Worm (Caenorhabditis elegans) whole organism, L2 larva: ENCODE measurements around the gene T02H6.8.

ENCODE experiments used
- C34F6.9 ChIP-seq: fragments of 150-350 bp; optimal IDR thresholded peaks from 2 replicates; lab custom pipeline; 2014; ENCODE audit warnings: missing biosample characterization, missing genetic modification characterization
- R02D3.7 ChIP-seq: fragments of 150-350 bp; optimal IDR thresholded peaks from 2 replicates; lab custom pipeline; 2014; ENCODE audit warnings: missing biosample characterization, missing genetic modification characterization
- ZK546.5 ChIP-seq: sonication (generic microtip); optimal IDR thresholded peaks from 2 replicates; lab custom pipeline; 2017; ENCODE audit warnings: missing biosample characterization, missing genetic modification characterization
- blmp-1 ChIP-seq: sonication (generic microtip); optimal IDR thresholded peaks from 2 replicates; lab custom pipeline; 2017; ENCODE audit warnings: missing genetic modification characterization, mild to moderate bottlenecking, missing compliant biosample characterization, antibody characterized with exemption, moderate library complexity; ENCODE audit not compliant: insufficient read depth
- egl-27 ChIP-seq: sonication (generic microtip); optimal IDR thresholded peaks from 3 replicates; lab custom pipeline; 2017; ENCODE audit warnings: missing biosample characterization, missing genetic modification reagents, missing genetic modification characterization
- fos-1 ChIP-seq: fragments of 150-350 bp; optimal IDR thresholded peaks from 2 replicates; lab custom pipeline; 2014; ENCODE audit warnings: missing biosample characterization, missing genetic modification characterization
- gmeb-1 ChIP-seq: fragments of 150-350 bp; optimal IDR thresholded peaks from 2 replicates; lab custom pipeline; 2014; ENCODE audit warnings: missing biosample characterization, missing genetic modification characterization
- lin-39 ChIP-seq: fragments of 150-350 bp; optimal IDR thresholded peaks from 2 replicates; lab custom pipeline; 2014; ENCODE audit warnings: missing biosample characterization, missing genetic modification reagents, missing genetic modification characterization
- lsy-2 ChIP-seq, 2 experiments: fragments of 150-350 bp in 1 of 2; sonication (generic microtip) in 1 of 2; optimal IDR thresholded peaks; 2 replicates each; lab custom pipeline; 2014 to 2017; ENCODE audit warnings: missing biosample characterization in 2 of 2, missing genetic modification characterization in 2 of 2
- nhr-11 ChIP-seq: fragments of 150-350 bp; optimal IDR thresholded peaks from 2 replicates; lab custom pipeline; 2014; ENCODE audit warnings: missing biosample characterization, missing genetic modification characterization
- nhr-237 ChIP-seq: fragments of 150-350 bp; optimal IDR thresholded peaks from 2 replicates; lab custom pipeline; 2014; ENCODE audit warnings: missing biosample characterization, missing genetic modification characterization
- nhr-25 ChIP-seq: fragments of 150-350 bp; sonication (generic microtip); optimal IDR thresholded peaks from 3 replicates; lab custom pipeline; 2014; ENCODE audit warnings: missing biosample characterization, missing genetic modification characterization
- zag-1 ChIP-seq: fragments of 150-350 bp; optimal IDR thresholded peaks from 2 replicates; lab custom pipeline; 2014; ENCODE audit warnings: missing biosample characterization, missing genetic modification characterization
- ztf-11 ChIP-seq: sonication (generic microtip); optimal IDR thresholded peaks from 2 replicates; lab custom pipeline; 2017; ENCODE audit warnings: missing biosample characterization, missing genetic modification characterization

DNA sequence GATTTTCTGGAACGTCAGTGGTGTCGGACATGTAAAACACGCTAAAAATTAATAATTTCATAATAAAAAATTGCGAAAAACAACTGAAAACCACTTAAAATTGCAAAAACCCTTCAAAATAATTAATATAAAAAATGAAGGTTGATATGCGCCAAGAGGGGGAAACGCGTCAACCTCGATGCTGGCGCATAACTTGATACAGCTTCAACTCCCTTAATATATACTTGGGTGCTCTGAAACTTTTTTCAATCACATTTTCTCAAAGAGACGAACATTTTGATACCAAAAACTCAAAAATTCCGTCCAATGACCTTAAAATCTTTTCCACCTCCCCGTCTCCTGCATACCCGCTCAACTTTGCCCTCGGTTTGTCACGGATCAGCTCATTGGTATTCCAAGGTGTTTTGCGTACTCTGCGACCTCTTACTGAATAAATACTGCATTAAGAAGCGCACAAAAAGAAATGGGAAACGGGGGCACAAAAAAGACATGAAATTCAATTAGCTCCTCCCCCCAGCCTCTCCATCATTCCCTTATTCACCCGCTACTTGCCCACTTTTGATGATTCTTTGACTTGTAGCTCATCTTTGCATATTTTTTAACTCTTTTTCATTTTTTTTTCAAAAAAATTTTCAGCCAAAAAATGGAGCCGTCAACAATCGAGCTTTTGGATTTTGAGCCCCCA, 30.2 kb upstream of the T02H6.8 start, which contains the start of the genes K07E8.7 and frpr-14:
- peak; percentile 7 for TF ChIP-seq fos-1 (tag; lab: Kevin White, UChicago)
- TF ChIP-seq nhr-11 (tag; lab: Kevin White, UChicago) = no peak
- no peak for TF ChIP-seq zag-1 (tag; lab: Kevin White, UChicago)
- peak in 1 of 2 experiments; percentile 67 for TF ChIP-seq lsy-2 (tag; optimal IDR thresholded peaks at IDR 0.05; lab: Kevin White, UChicago)
- TF ChIP-seq blmp-1 (tag; lab: Kevin White, UChicago) = no peak
- no peak for TF ChIP-seq ztf-11 (tag; lab: Kevin White, UChicago)
- no peak for TF ChIP-seq ZK546.5 (tag; lab: Kevin White, UChicago)
- no peak for TF ChIP-seq C34F6.9 (tag; lab: Kevin White, UChicago)
- no peak for TF ChIP-seq nhr-237
- TF ChIP-seq gmeb-1 (tag; lab: Kevin White, UChicago) = peak; percentile 31
- no peak for TF ChIP-seq egl-27 (tag; lab: Kevin White, UChicago)
- TF ChIP-seq R02D3.7 (tag; lab: Kevin White, UChicago) = no peak
- no peak for TF ChIP-seq nhr-25
- TF ChIP-seq lin-39 = no peak
